Fruit fly (Drosophila melanogaster) whole organism, embryonic: ENCODE data around the gene CG9630.

ENCODE experiments used
- Adf1 ChIP-seq: fragments of 200-800 bp; sonication (Bioruptor generic); IDR thresholded peaks from 2 replicates; pipeline ENCODE4 v1.3.6; 2022; ENCODE audit warnings: missing biosample characterization, missing genetic modification characterization
- CG1024 ChIP-seq: fragments of 200-800 bp; sonication (Bioruptor generic); IDR thresholded peaks from 2 replicates; pipeline ENCODE4 v1.3.6; 2022; ENCODE audit warnings: missing biosample characterization, missing genetic modification characterization
- CG10431 ChIP-seq: fragments of 200-800 bp; sonication (Bioruptor generic); optimal IDR thresholded peaks from 3 replicates; lab custom pipeline; 2018; ENCODE audit warnings: missing biosample characterization, mild to moderate bottlenecking, missing genetic modification characterization
- CG12391 ChIP-seq: fragments of 200-800 bp; sonication (Bioruptor generic); optimal IDR thresholded peaks from 3 replicates; lab custom pipeline; 2018; ENCODE audit warnings: missing biosample characterization, mild to moderate bottlenecking, missing genetic modification characterization, moderate library complexity
- CG14050 ChIP-seq: fragments of 200-800 bp; sonication (Bioruptor generic); IDR thresholded peaks from 3 replicates; pipeline ENCODE4 v1.3.6; 2022; ENCODE audit warnings: missing biosample characterization, missing genetic modification characterization
- CG14710 ChIP-seq: fragments of 200-800 bp; sonication (Bioruptor generic); optimal IDR thresholded peaks from 3 replicates; lab custom pipeline; 2019; ENCODE audit warnings: missing biosample characterization, mild to moderate bottlenecking, missing genetic modification characterization, moderate library complexity
- CG1647 ChIP-seq: fragments of 200-800 bp; sonication (Bioruptor generic); optimal IDR thresholded peaks from 3 replicates; lab custom pipeline; 2016; ENCODE audit warnings: missing biosample characterization, missing genetic modification characterization
- CG17361 ChIP-seq: fragments of 200-800 bp; sonication (Bioruptor generic); IDR thresholded peaks from 3 replicates; pipeline ENCODE4 v1.3.6; 2022; ENCODE audit warnings: missing biosample characterization, missing genetic modification characterization
- CG2116 ChIP-seq: fragments of 200-800 bp; sonication (Bioruptor generic); optimal IDR thresholded peaks from 3 replicates; lab custom pipeline; 2018; ENCODE audit warnings: missing biosample characterization, mild to moderate bottlenecking, missing genetic modification characterization
- CG2199 ChIP-seq: fragments of 200-800 bp; sonication (Bioruptor generic); IDR thresholded peaks from 3 replicates; pipeline ENCODE4 v1.3.6; 2022; ENCODE audit warnings: missing biosample characterization, missing genetic modification characterization
- CG30403 ChIP-seq: fragments of 200-800 bp; sonication (Bioruptor generic); optimal IDR thresholded peaks from 3 replicates; lab custom pipeline; 2016; ENCODE audit warnings: missing biosample characterization, missing genetic modification characterization
- CG33557 ChIP-seq: fragments of 200-800 bp; sonication (Bioruptor generic); optimal IDR thresholded peaks from 2 replicates; lab custom pipeline; 2019; ENCODE audit warnings: missing biosample characterization, mild to moderate bottlenecking, missing genetic modification characterization, moderate library complexity
- CG4404 ChIP-seq: fragments of 200-800 bp; sonication (Bioruptor generic); IDR thresholded peaks from 2 replicates; pipeline ENCODE4 v1.3.6; 2022; ENCODE audit warnings: missing biosample characterization, missing genetic modification characterization
- CG6813 ChIP-seq: fragments of 200-800 bp; sonication (Bioruptor generic); optimal IDR thresholded peaks from 2 replicates; lab custom pipeline; 2017; ENCODE audit warnings: missing biosample characterization, missing genetic modification characterization, mild to moderate bottlenecking, moderate library complexity, missing genetic modification reagents
- CG7271 ChIP-seq: fragments of 200-800 bp; sonication (Bioruptor generic); optimal IDR thresholded peaks from 2 replicates; lab custom pipeline; 2018; ENCODE audit warnings: missing biosample characterization, mild to moderate bottlenecking, missing genetic modification characterization, moderate library complexity
- CG7839 ChIP-seq: fragments of 200-800 bp; sonication (Bioruptor generic); optimal IDR thresholded peaks from 3 replicates; lab custom pipeline; 2018; ENCODE audit warnings: missing biosample characterization, mild to moderate bottlenecking, missing genetic modification characterization, moderate library complexity
- CG8388 ChIP-seq: fragments of 200-800 bp; sonication (Bioruptor generic); optimal IDR thresholded peaks from 2 replicates; lab custom pipeline; 2019; ENCODE audit warnings: missing biosample characterization, mild to moderate bottlenecking, missing genetic modification characterization, moderate library complexity
- CG8944 ChIP-seq: fragments of 200-800 bp; sonication (Bioruptor generic); optimal IDR thresholded peaks from 3 replicates; lab custom pipeline; 2016; ENCODE audit warnings: missing biosample characterization, missing genetic modification characterization
- CG9817 ChIP-seq: fragments of 200-800 bp; sonication (Bioruptor generic); optimal IDR thresholded peaks from 2 replicates; lab custom pipeline; 2018; ENCODE audit warnings: missing biosample characterization, mild to moderate bottlenecking, missing genetic modification characterization, moderate library complexity
- CG9932 ChIP-seq: fragments of 200-800 bp; sonication (Bioruptor generic); IDR thresholded peaks from 2 replicates; pipeline ENCODE4 v1.3.6; 2022; ENCODE audit warnings: missing biosample characterization, missing genetic modification characterization
- CTCF ChIP-seq: fragments of 200-800 bp; sonication (Bioruptor generic); optimal IDR thresholded peaks from 2 replicates; lab custom pipeline; 2017; ENCODE audit warnings: missing biosample characterization, mild to moderate bottlenecking, missing genetic modification characterization, moderate library complexity
- Ets65A ChIP-seq: fragments of 200-800 bp; sonication (Bioruptor generic); peaks from one replicate; lab custom pipeline; 2016; ENCODE audit warnings: missing biosample characterization, missing genetic modification characterization
- HLH3B ChIP-seq: fragments of 200-800 bp; sonication (Bioruptor generic); IDR thresholded peaks from 2 replicates; pipeline ENCODE4 v1.3.6; 2022; ENCODE audit warnings: missing biosample characterization, missing genetic modification characterization
- HmgZ ChIP-seq: fragments of 200-800 bp; sonication (Bioruptor generic); optimal IDR thresholded peaks from 2 replicates; lab custom pipeline; 2018; ENCODE audit warnings: missing biosample characterization, mild to moderate bottlenecking, missing genetic modification characterization
- Hr51 ChIP-seq, 2 experiments: fragments of 200-800 bp; sonication (Bioruptor generic); optimal IDR thresholded peaks; 2 replicates in 1 of 2; 3 replicates in 1 of 2; lab custom pipeline; 2016 to 2018; ENCODE audit warnings: missing biosample characterization in 2 of 2, missing genetic modification characterization in 2 of 2, mild to moderate bottlenecking in 1 of 2, moderate library complexity in 1 of 2
- NC2α ChIP-seq: fragments of 200-800 bp; sonication (Bioruptor generic); optimal IDR thresholded peaks from 2 replicates; lab custom pipeline; 2016; ENCODE audit warnings: missing biosample characterization, missing genetic modification characterization
- NC2β ChIP-seq: fragments of 200-800 bp; sonication (Bioruptor generic); optimal IDR thresholded peaks from 2 replicates; lab custom pipeline; 2016; ENCODE audit warnings: missing biosample characterization, missing genetic modification characterization
- Pdp1 ChIP-seq, 2 experiments: fragments of 200-800 bp; sonication (Bioruptor generic); optimal IDR thresholded peaks; 3 replicates each; lab custom pipeline; 2016; ENCODE audit warnings: missing biosample characterization in 2 of 2, missing genetic modification characterization in 2 of 2, mild to moderate bottlenecking in 1 of 2, moderate library complexity in 1 of 2
- Trl ChIP-seq, 3 experiments: fragments of >200 bp in 2 of 3; fragments of 200-800 bp in 1 of 3; sonication (Bioruptor generic) in 1 of 3; optimal IDR thresholded peaks; 2 replicates in 1 of 3; 3 replicates in 2 of 3; lab custom pipeline; 2016 to 2017; ENCODE audit warnings: missing biosample characterization in 1 of 3, missing genetic modification characterization in 1 of 3
- ase ChIP-seq: fragments of 200-800 bp; sonication (Bioruptor generic); IDR thresholded peaks from 3 replicates; pipeline ENCODE4 v1.3.6; 2022; ENCODE audit warnings: missing biosample characterization, missing genetic modification characterization
- cas ChIP-seq: fragments of 200-800 bp; sonication (Bioruptor generic); IDR thresholded peaks from 2 replicates; pipeline ENCODE4 v1.3.6; 2022; ENCODE audit warnings: missing biosample characterization, missing genetic modification characterization
- chinmo ChIP-seq: fragments of 200-800 bp; sonication (Bioruptor generic); IDR thresholded peaks from 4 replicates; pipeline ENCODE4 v1.3.6; 2022; ENCODE audit warnings: missing biosample characterization, missing genetic modification characterization; ENCODE audit not compliant: partially characterized antibody
- cwo ChIP-seq: fragments of 200-800 bp; sonication (Bioruptor generic); optimal IDR thresholded peaks from 3 replicates; lab custom pipeline; 2017; ENCODE audit warnings: missing biosample characterization, missing genetic modification characterization, mild to moderate bottlenecking, moderate library complexity, missing genetic modification reagents
- da ChIP-seq: fragments of 200-800 bp; sonication (Bioruptor generic); optimal IDR thresholded peaks from 2 replicates; lab custom pipeline; 2016; ENCODE audit warnings: missing biosample characterization, missing genetic modification characterization
- fd96Cb ChIP-seq: fragments of 200-800 bp; sonication (Bioruptor generic); optimal IDR thresholded peaks from 2 replicates; lab custom pipeline; 2018; ENCODE audit warnings: missing biosample characterization, mild to moderate bottlenecking, missing genetic modification characterization, moderate library complexity
- ind ChIP-seq: fragments of 200-800 bp; sonication (Bioruptor generic); optimal IDR thresholded peaks from 3 replicates; lab custom pipeline; 2016; ENCODE audit warnings: missing biosample characterization, missing genetic modification characterization
- mam ChIP-seq: fragments of 200-800 bp; sonication (Bioruptor generic); optimal IDR thresholded peaks from 3 replicates; lab custom pipeline; 2016; ENCODE audit warnings: missing biosample characterization, missing genetic modification characterization
- nmo ChIP-seq: fragments of 200-800 bp; sonication (Bioruptor generic); optimal IDR thresholded peaks from 2 replicates; lab custom pipeline; 2018; ENCODE audit warnings: missing biosample characterization, mild to moderate bottlenecking, missing genetic modification characterization, moderate library complexity
- oc ChIP-seq: fragments of 200-800 bp; sonication (Bioruptor generic); optimal IDR thresholded peaks from 2 replicates; lab custom pipeline; 2018; ENCODE audit warnings: missing biosample characterization, mild to moderate bottlenecking, missing genetic modification characterization, moderate library complexity
- pb ChIP-seq: fragments of 200-800 bp; sonication (Bioruptor generic); optimal IDR thresholded peaks from 3 replicates; lab custom pipeline; 2016; ENCODE audit warnings: missing biosample characterization, missing genetic modification characterization
- pros ChIP-seq: fragments of 200-800 bp; sonication (Bioruptor generic); optimal IDR thresholded peaks from 3 replicates; lab custom pipeline; 2019; ENCODE audit warnings: missing biosample characterization, mild to moderate bottlenecking, missing genetic modification characterization, moderate library complexity
- ranshi ChIP-seq: fragments of 200-800 bp; sonication (Bioruptor generic); IDR thresholded peaks from 2 replicates; pipeline ENCODE4 v1.3.6; 2022; ENCODE audit warnings: missing biosample characterization, missing genetic modification characterization
- sd ChIP-seq: fragments of 200-800 bp; sonication (Bioruptor generic); optimal IDR thresholded peaks from 3 replicates; lab custom pipeline; 2018; ENCODE audit warnings: missing biosample characterization, mild to moderate bottlenecking, missing genetic modification characterization, moderate library complexity
- sr ChIP-seq: fragments of 200-800 bp; sonication (Bioruptor generic); IDR thresholded peaks from 3 replicates; pipeline ENCODE4 v1.3.6; 2022; ENCODE audit warnings: missing biosample characterization, missing genetic modification characterization
- tll ChIP-seq, 2 experiments: fragments of 200-800 bp in 1 of 2; fragments of >200 bp in 1 of 2; sonication (Bioruptor generic) in 1 of 2; optimal IDR thresholded peaks; 2 replicates each; lab custom pipeline; 2017 to 2019; ENCODE audit warnings: missing biosample characterization in 2 of 2, missing genetic modification characterization in 2 of 2, mild to moderate bottlenecking in 1 of 2, moderate library complexity in 1 of 2
- vvl ChIP-seq: fragments of 200-800 bp; sonication (Bioruptor generic); IDR thresholded peaks from 2 replicates; pipeline ENCODE4 v1.3.6; 2022; ENCODE audit warnings: missing biosample characterization, missing genetic modification characterization
- wor ChIP-seq: fragments of 200-800 bp; sonication (Bioruptor generic); IDR thresholded peaks from 2 replicates; pipeline ENCODE4 v1.3.6; 2022; ENCODE audit warnings: missing biosample characterization, missing genetic modification characterization
- zen ChIP-seq: fragments of 200-800 bp; sonication (Bioruptor generic); optimal IDR thresholded peaks from 3 replicates; lab custom pipeline; 2018; ENCODE audit warnings: missing biosample characterization, mild to moderate bottlenecking, missing genetic modification characterization, moderate library complexity

CG9630 gene

dm6 chr3R:8256040-8256439 lies 13.7 kb downstream of the CG9630 start (continued):
- TF ChIP-seq CG9817 (tag; lab: Kevin White, UChicago) = peak; percentile 26
- no peak for TF ChIP-seq wor
- peak; percentile 44 for TF ChIP-seq CG30403 (GFP tag; lab: Kevin White, UChicago)
- peak; percentile 59 for TF ChIP-seq CG7839 (tag; lab: Kevin White, UChicago)
- 0 out of 2 replicates have a peak, but pooled peaks have one; percentile 25 for TF ChIP-seq HLH3B
- TF ChIP-seq CG1024 = no peak
- TF ChIP-seq CG8388 (GFP tag; lab: Kevin White, UChicago) = peak; percentile 7
- TF ChIP-seq CG12391 (tag; lab: Kevin White, UChicago) = no peak
- TF ChIP-seq CG4404 (GFP tag; lab: Robert Waterston, UW) = 0 out of 2 replicates have a peak, but pooled peaks have one; percentile 17
- TF ChIP-seq pb = no peak
- peak in 1 of 2 experiments; percentile 52 for TF ChIP-seq Hr51 (GFP tag; optimal IDR thresholded peaks at IDR 0.05; lab: Kevin White, UChicago)
- TF ChIP-seq ranshi (GFP tag; lab: Robert Waterston, UW) = 0 out of 2 replicates have a peak, but pooled peaks have one; percentile 17
- 0 out of 3 replicates have a peak, but pooled peaks have one; percentile 11 for TF ChIP-seq ase (GFP tag; lab: Robert Waterston, UW)
- TF ChIP-seq nmo (GFP tag; lab: Kevin White, UChicago) = peak; percentile 40
- TF ChIP-seq CG2116 = no peak
- TF ChIP-seq CG17361 (GFP tag; lab: Robert Waterston, UW) = 0 out of 3 replicates have a peak, but pooled peaks have one; percentile 43
- peak; percentile 27 for TF ChIP-seq fd96Cb (tag; lab: Kevin White, UChicago)
- TF ChIP-seq CG6813 (GFP tag; lab: Kevin White, UChicago) = peak; percentile 10
- TF ChIP-seq ind = peak; percentile 36
- no peak for TF ChIP-seq cas (GFP tag; lab: Robert Waterston, UW)
- no peak for TF ChIP-seq NC2β (GFP tag; lab: Kevin White, UChicago)
- no peak for TF ChIP-seq CG7271 (tag; lab: Kevin White, UChicago)
- TF ChIP-seq mam (GFP tag; lab: Kevin White, UChicago) = peak; percentile 12
- TF ChIP-seq HmgZ (tag; lab: Kevin White, UChicago) = peak; percentile 2
- peak; percentile 41 for TF ChIP-seq cwo (GFP tag; lab: Kevin White, UChicago)
- no peak for TF ChIP-seq CTCF (GFP tag; lab: Kevin White, UChicago)
- TF ChIP-seq, all 482 proteins: peak for 87

DNA sequence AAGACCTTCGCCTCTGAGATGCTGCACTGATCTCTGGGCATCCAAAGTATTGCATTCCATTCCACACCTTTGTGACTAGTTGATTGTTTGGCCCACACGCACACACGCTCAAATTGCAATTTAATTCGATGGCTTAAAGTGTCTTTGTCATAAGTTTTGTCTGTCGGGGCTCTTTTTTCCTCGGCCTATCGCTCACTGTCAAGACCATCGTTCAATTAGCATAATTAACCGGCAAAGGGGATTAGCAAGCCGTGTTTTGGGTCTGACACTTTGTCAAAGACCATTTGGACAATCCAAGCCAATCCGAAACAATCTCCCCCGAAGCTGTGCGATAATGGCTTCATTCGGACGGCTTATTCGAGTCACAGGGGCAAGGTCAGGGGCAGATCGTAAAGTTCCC lies 15.3 kb downstream of the CG9630 start:
- TF ChIP-seq chinmo (GFP tag; lab: Robert Waterston, UW) (0 out of 4 replicates have a peak, but pooled peaks have one; percentile 64), CG1647 (GFP tag; lab: Kevin White, UChicago) (no peak), Pdp1 (GFP tag; optimal IDR thresholded peaks at IDR 0.05; lab: Kevin White, UChicago) (peak in 1 of 2 experiments; percentile 7), pros (GFP tag; lab: Kevin White, UChicago) (peak; percentile 2), vvl (peak; percentile 14; the same call in 1 of the 2 replicates), oc (tag; lab: Kevin White, UChicago) (peak; percentile 78), da (no peak), CG14050 (GFP tag; lab: Robert Waterston, UW) (no peak), CG8944 (GFP tag; lab: Kevin White, UChicago) (no peak), sd (tag; lab: Kevin White, UChicago) (peak; percentile 52), HLH3B (no peak)

DNA sequence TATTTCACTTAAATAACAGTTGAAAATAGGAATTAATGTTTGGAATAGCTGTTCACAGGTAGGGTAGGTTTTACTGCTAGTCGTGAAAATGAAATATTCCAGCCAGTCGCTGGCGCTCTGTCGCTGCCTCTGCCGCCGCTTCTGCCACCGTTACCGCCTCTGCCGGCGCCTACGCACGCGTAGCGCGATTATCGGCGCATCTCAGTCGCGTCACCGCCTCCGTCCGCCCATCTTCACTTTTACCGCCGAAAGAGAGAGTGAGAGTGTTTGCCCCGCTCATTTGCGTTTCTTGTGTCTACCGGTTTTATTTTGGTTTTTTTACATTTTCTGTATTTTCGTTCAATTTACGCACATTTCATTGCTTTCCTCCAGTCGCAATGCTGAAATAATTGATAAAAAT lies 18.2 kb downstream of the CG9630 start:
- peak in 1 of 2 experiments; percentile 83 for TF ChIP-seq tll (GFP tag; optimal IDR thresholded peaks at IDR 0.05; lab: Kevin White, UChicago)
- TF ChIP-seq sr = peak; percentile 89; the same call in 2 of the 3 replicates
- TF ChIP-seq Adf1 (GFP tag; lab: Robert Waterston, UW) = peak; percentile 88
- TF ChIP-seq CG33557 = peak; percentile 64
- TF ChIP-seq Trl (optimal IDR thresholded peaks at IDR 0.05; lab: Kevin White, UChicago) = peak in 1 of 2 experiments; percentile 16
- TF ChIP-seq Trl (GFP tag; optimal IDR thresholded peaks at IDR 0.05; lab: Kevin White, UChicago) = no peak
- TF ChIP-seq CG10431 (GFP tag; lab: Kevin White, UChicago) = peak; percentile 58
- TF ChIP-seq NC2α = no peak
- 0 out of 4 replicates have a peak, but pooled peaks have one; percentile 24 for TF ChIP-seq chinmo (GFP tag; lab: Robert Waterston, UW)
- TF ChIP-seq zen (tag; lab: Kevin White, UChicago) = peak; percentile 32
- peak; percentile 14 for TF ChIP-seq CG14710 (tag; lab: Kevin White, UChicago)
- no peak for TF ChIP-seq CG9932
- peak; percentile 69; the same call in 1 of the 3 replicates for TF ChIP-seq CG2199 (GFP tag; lab: Robert Waterston, UW)
- TF ChIP-seq Ets65A (GFP tag; lab: Kevin White, UChicago) = peak; percentile 43
